Worm (Caenorhabditis elegans): ENCODE results near the gene nspb-4.

The nspb-4 gene

DNA sequence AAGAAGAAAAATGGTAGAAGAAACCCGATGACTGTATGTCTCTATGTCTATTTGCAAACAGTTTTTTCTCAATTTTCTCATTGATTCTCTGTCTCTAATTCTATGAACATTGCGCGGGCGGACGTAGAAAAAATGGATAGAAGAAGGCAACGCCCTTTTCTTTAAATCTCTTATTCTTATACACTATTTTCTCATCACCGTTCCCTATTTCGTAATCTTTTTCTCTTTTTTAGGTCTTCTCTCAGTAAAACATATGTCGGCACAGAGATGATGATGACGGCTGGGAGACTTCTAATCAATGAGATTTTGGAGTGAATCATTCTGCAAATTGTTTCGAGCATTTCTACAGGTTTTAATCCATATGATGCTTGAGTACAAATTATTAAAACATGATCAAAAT is 24.1 kb downstream of the nspb-4 start:
- TF ChIP-seq lsy-2 (tag; optimal IDR thresholded peaks at IDR 0.05) (no peak), elt-1 (tag; optimal IDR thresholded peaks at IDR 0.05; ENCODE audit: borderline replicate concordance, insufficient read depth) (no peak), cnd-1 (tag; optimal IDR thresholded peaks at IDR 0.05) (no peak), snpc-4 (tag; optimal IDR thresholded peaks at IDR 0.05) (no peak), nhr-76 (tag; optimal IDR thresholded peaks at IDR 0.05) (no peak), ceh-43 (GFP tag; optimal IDR thresholded peaks at IDR 0.05) (no peak), pha-4 (tag; optimal IDR thresholded peaks at IDR 0.05) (no peak), unc-120 (tag; optimal IDR thresholded peaks at IDR 0.05; ENCODE audit: poor library complexity, severe bottlenecking) (no peak), unc-39 (tag; optimal IDR thresholded peaks at IDR 0.05) (no peak), M03D4.4 (tag; optimal IDR thresholded peaks at IDR 0.05) (no peak), bed-3 (GFP tag; optimal IDR thresholded peaks at IDR 0.05) (no peak), mls-2 (tag; optimal IDR thresholded peaks at IDR 0.05) (no peak), mep-1 (tag; optimal IDR thresholded peaks at IDR 0.05) (no peak), nhr-12 (tag; optimal IDR thresholded peaks at IDR 0.05) (no peak), lin-32 (GFP tag; optimal IDR thresholded peaks at IDR 0.05) (no peak), sptf-1 (tag; optimal IDR thresholded peaks at IDR 0.05) (no peak), blmp-1 (tag; optimal IDR thresholded peaks at IDR 0.05) (no peak), hlh-1 (tag; optimal IDR thresholded peaks at IDR 0.05) (no peak)

DNA sequence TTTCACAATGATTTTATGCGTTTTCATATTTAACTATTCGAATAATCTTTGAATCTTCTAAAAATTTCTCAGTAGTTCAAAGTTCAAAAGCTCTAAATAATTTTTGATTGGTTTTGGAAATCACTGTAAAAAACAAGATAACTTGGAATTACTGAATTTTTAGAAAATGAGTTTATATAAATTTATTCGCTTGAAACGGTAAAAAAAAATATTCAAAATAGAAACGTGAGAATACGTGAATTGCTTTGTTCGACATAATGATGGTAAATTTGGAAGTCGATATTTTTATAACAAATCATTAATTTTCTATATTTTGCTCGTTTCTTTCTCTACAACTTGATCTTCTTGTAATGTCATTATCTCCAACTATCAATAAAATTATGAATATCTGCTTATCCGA is 25.4 kb downstream of the nspb-4 start, which contains the start of gene C01B10.44:
C01B10.44 (plus strand) TSS at position 301 of the 400 bp plus-strand sequence.
- TF ChIP-seq mls-2 (tag; optimal IDR thresholded peaks at IDR 0.05) (no peak), tbx-8 (GFP tag; optimal IDR thresholded peaks at IDR 0.05) (no peak), M03D4.4 (tag; optimal IDR thresholded peaks at IDR 0.05) (no peak), pha-4 (tag; optimal IDR thresholded peaks at IDR 0.05) (no peak), drap-1 (GFP tag; optimal IDR thresholded peaks at IDR 0.05) (no peak), nhr-237 (tag; optimal IDR thresholded peaks at IDR 0.05) (no peak), ham-2 (GFP tag; optimal IDR thresholded peaks at IDR 0.05) (no peak), nhr-76 (tag; optimal IDR thresholded peaks at IDR 0.05) (no peak), lin-32 (GFP tag; optimal IDR thresholded peaks at IDR 0.05) (no peak), lin-13 (tag; optimal IDR thresholded peaks at IDR 0.05) (no peak), sptf-1 (tag; optimal IDR thresholded peaks at IDR 0.05) (no peak), elt-1 (tag; optimal IDR thresholded peaks at IDR 0.05; ENCODE audit: borderline replicate concordance, insufficient read depth) (no peak)

DNA sequence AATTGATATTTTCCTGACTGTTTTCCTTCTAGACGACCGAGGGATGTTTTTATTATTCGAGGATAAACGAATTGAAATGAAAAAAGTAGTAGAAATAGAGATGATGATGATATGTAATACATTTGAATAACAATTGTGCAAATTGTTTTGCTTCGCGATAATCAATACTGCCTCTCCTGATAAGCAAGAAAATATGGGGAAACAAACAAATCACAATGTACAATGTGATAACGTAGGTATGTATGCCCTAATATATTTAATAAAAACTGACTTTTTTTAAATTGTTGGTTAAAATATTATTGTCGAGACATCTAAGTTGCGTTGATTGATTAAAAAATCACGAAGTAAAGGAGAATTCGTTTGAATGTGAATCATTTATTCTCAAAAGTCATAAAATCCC is 29.8 kb downstream of the nspb-4 start, which contains the start of gene cest-5.2:
cest-5.2 (minus strand) TSS at position 128 of the 400 bp plus-strand sequence.
- TF ChIP-seq blmp-1 (tag; optimal IDR thresholded peaks at IDR 0.05) (no peak), ham-2 (GFP tag; optimal IDR thresholded peaks at IDR 0.05) (no peak), nhr-2 (tag; optimal IDR thresholded peaks at IDR 0.05) (no peak), flh-1 (GFP tag; optimal IDR thresholded peaks at IDR 0.05) (no peak), bed-3 (GFP tag; optimal IDR thresholded peaks at IDR 0.05) (no peak)

DNA sequence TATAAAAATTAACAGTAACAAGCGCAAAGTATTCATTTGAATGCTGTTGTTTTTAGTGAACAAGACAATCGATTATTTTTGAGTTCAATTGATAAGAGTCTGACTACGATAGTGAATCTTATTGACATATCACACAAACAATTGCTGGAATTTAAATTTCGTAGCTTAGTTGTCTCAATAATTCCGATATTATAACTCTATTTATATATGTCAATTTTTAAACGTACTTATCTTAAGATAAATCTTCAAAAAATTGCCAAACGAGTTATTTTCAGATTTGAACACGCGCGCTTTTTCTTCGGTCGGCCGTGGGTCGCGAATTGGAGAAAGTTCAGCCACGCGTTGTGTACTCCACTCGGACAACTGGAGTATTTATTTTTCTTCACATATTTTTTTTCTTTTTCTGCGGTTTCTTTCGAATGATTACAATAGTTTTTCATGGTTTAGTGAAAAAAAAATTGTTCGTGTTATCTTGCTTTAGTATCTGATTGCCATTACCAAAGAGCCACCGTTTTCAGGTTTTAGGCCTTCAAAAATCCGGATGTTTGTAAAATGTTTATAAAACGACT is 33.8 kb downstream of the nspb-4 start, which contains the start of the genes cest-5.1 and C01B10.9:
cest-5.1 (minus strand) TSS at position 51 of the 569 bp plus-strand sequence.
C01B10.9 (plus strand) TSS at position 519 of the 569 bp plus-strand sequence.
- TF ChIP-seq snpc-4 (tag; optimal IDR thresholded peaks at IDR 0.05), result no peak
- peak; percentile 40 for TF ChIP-seq lsy-2 (tag; optimal IDR thresholded peaks at IDR 0.05)
- TF ChIP-seq nhr-2 (tag; optimal IDR thresholded peaks at IDR 0.05), result no peak
- no peak for TF ChIP-seq lin-32 (GFP tag; optimal IDR thresholded peaks at IDR 0.05)
- TF ChIP-seq nhr-12 (tag; optimal IDR thresholded peaks at IDR 0.05), result no peak
- TF ChIP-seq ces-1 (GFP tag; optimal IDR thresholded peaks at IDR 0.05), result peak; percentile 44

DNA sequence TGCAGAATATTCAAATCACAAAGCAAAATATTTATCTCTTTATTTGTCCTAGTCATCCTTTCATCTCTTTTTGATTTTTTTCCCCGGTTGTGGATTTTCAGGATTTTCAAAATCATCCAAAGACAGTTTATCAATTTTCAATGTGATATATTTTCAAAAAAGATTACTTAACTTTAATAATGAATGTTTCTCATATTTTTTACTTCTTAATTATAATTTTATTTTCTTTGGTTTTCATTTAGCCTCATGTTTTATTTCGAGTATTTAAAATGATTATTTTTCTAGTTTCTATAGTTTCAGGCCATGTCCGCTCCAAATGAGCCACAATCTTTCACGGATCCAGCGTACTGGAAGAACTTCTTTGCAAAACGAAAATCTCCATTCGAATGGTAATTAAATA is 36.8 kb downstream of the nspb-4 start, which contains the start of gene metl-13:
metl-13 (plus strand) TSS at position 301 of the 400 bp plus-strand sequence.
- TF ChIP-seq sptf-1 (tag; optimal IDR thresholded peaks at IDR 0.05), result no peak
- no peak for TF ChIP-seq elt-1 (tag; optimal IDR thresholded peaks at IDR 0.05; ENCODE audit: borderline replicate concordance, insufficient read depth)
- TF ChIP-seq cnd-1 (tag; optimal IDR thresholded peaks at IDR 0.05), result no peak
- no peak for TF ChIP-seq ceh-83 (GFP tag; optimal IDR thresholded peaks at IDR 0.05)
- no peak for TF ChIP-seq ham-2 (GFP tag; optimal IDR thresholded peaks at IDR 0.05)
- TF ChIP-seq nhr-12 (tag; optimal IDR thresholded peaks at IDR 0.05), result no peak
- TF ChIP-seq ces-1 (GFP tag; optimal IDR thresholded peaks at IDR 0.05), result no peak
- TF ChIP-seq pha-4 (tag; optimal IDR thresholded peaks at IDR 0.05), result no peak
- TF ChIP-seq unc-120 (tag; optimal IDR thresholded peaks at IDR 0.05; ENCODE audit: poor library complexity, severe bottlenecking), result no peak
- TF ChIP-seq flh-1 (GFP tag; optimal IDR thresholded peaks at IDR 0.05), result no peak
- TF ChIP-seq drap-1 (GFP tag; optimal IDR thresholded peaks at IDR 0.05), result no peak
- no peak for TF ChIP-seq snpc-4 (tag; optimal IDR thresholded peaks at IDR 0.05)
- no peak for TF ChIP-seq blmp-1 (tag; optimal IDR thresholded peaks at IDR 0.05)
- TF ChIP-seq hlh-1 (tag; optimal IDR thresholded peaks at IDR 0.05), result no peak
- TF ChIP-seq ceh-43 (GFP tag; optimal IDR thresholded peaks at IDR 0.05), result no peak

Data from whole organism, mixed stage, embryonic.